Worm (Caenorhabditis elegans) whole organism, L4 larva: ENCODE results near the gene anp-1.

Experiments
- F10B5.3 ChIP-seq: sonication (generic microtip); optimal IDR thresholded peaks from 2 replicates; lab custom pipeline; 2016; ENCODE audit warnings: mild to moderate bottlenecking, missing genetic modification characterization, missing compliant biosample characterization
- ceh-82 ChIP-seq: sonication (generic microtip); optimal IDR thresholded peaks from 2 replicates; lab custom pipeline; 2017; ENCODE audit warnings: missing biosample characterization, missing genetic modification characterization
- dmd-6 ChIP-seq: fragments of 200-800 bp; sonication (Bioruptor generic); IDR thresholded peaks from 2 replicates; pipeline ENCODE4 v1.3.6; 2022; ENCODE audit warnings: missing genetic modification reagents, missing genetic modification characterization, missing compliant biosample characterization
- hif-1 ChIP-seq, 2 experiments: sonication (generic microtip); optimal IDR thresholded peaks; 2 replicates each; lab custom pipeline; 2016 to 2017; ENCODE audit warnings: missing compliant biosample characterization in 2 of 2, missing genetic modification characterization in 2 of 2, missing genetic modification reagents in 2 of 2, missing genotype in 2 of 2, mild to moderate bottlenecking in 1 of 2
- hlh-30 ChIP-seq: sonication (generic microtip); optimal IDR thresholded peaks from 2 replicates; lab custom pipeline; 2017; ENCODE audit warnings: antibody characterized with exemption, mild to moderate bottlenecking, missing genetic modification characterization, missing compliant biosample characterization; ENCODE audit not compliant: insufficient read depth
- lin-29 ChIP-seq: fragments of 200-800 bp; sonication (Bioruptor generic); IDR thresholded peaks from 2 replicates; pipeline ENCODE4 v1.3.6; 2022; ENCODE audit warnings: missing genetic modification reagents, missing genetic modification characterization, missing compliant biosample characterization
- mdl-1 ChIP-seq, 2 experiments: fragments of 150-350 bp in 1 of 2; sonication (generic microtip) in 1 of 2; optimal IDR thresholded peaks; 2 replicates each; lab custom pipeline; 2014 to 2017; ENCODE audit warnings: missing biosample characterization in 2 of 2, missing genetic modification characterization in 2 of 2
- nhr-111 ChIP-seq: fragments of 200-800 bp; sonication (Bioruptor generic); optimal IDR thresholded peaks from 2 replicates; lab custom pipeline; 2018; ENCODE audit warnings: mild to moderate bottlenecking, missing genetic modification characterization, missing compliant biosample characterization
- nhr-28 ChIP-seq: fragments of 150-350 bp; optimal IDR thresholded peaks from 2 replicates; lab custom pipeline; 2014; ENCODE audit warnings: missing biosample characterization, missing genetic modification characterization
- nhr-76 ChIP-seq: fragments of 150-350 bp; optimal IDR thresholded peaks from 2 replicates; lab custom pipeline; 2014; ENCODE audit warnings: missing biosample characterization, missing genetic modification characterization
- pqm-1 ChIP-seq: sonication (generic microtip); optimal IDR thresholded peaks from 2 replicates; lab custom pipeline; 2017; ENCODE audit warnings: missing biosample characterization, missing genetic modification characterization
- skn-1 ChIP-seq: fragments of 150-350 bp; optimal IDR thresholded peaks from 2 replicates; lab custom pipeline; 2014; ENCODE audit warnings: missing biosample characterization, missing genetic modification characterization
- tra-1 ChIP-seq: fragments of 200-800 bp; sonication (Bioruptor generic); IDR thresholded peaks from 2 replicates; pipeline ENCODE4 v1.3.6; 2022; ENCODE audit warnings: missing genetic modification reagents, missing genetic modification characterization, missing compliant biosample characterization
- unc-130 ChIP-seq: sonication (generic microtip); optimal IDR thresholded peaks from 2 replicates; lab custom pipeline; 2016; ENCODE audit warnings: missing genetic modification reagents, missing genetic modification characterization, missing compliant biosample characterization

DNA sequence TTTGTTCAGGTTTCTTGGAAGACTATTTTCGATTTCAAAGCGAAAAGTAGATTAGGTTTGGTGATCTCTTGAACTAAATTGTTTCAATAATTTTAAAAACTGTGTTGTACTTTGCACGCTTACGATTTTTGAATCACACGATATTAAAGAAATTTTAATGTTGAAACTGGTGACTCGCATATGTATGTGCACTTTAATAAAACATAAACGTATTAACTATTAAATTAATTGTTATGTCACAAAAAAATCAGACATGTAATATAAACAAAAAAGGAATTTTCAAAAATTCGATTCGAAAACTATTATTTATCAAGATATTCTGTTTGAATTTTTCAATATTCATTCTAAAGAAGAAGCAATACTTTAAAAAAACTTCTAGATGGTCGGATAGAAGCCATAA is 32.0 kb upstream of the anp-1 start, which contains the start of gene ugt-15:
- TF ChIP-seq lin-29 (GFP tag; lab: Robert Waterston, UW) (no peak), mdl-1 (tag; optimal IDR thresholded peaks at IDR 0.05; lab: Kevin White, UChicago) (no peak), unc-130 (GFP tag; lab: Kevin White, UChicago) (no peak), hif-1 (tag; optimal IDR thresholded peaks at IDR 0.05; lab: Kevin White, UChicago) (no peak), nhr-76 (no peak), dmd-6 (no peak), tra-1 (GFP tag; lab: Robert Waterston, UW) (no peak), pqm-1 (tag; lab: Kevin White, UChicago) (no peak), ceh-82 (tag; lab: Kevin White, UChicago) (no peak), skn-1 (tag; lab: Kevin White, UChicago) (no peak), nhr-111 (GFP tag; lab: Kevin White, UChicago) (no peak), hlh-30 (tag; lab: Kevin White, UChicago) (no peak), F10B5.3 (no peak), nhr-28 (tag; lab: Kevin White, UChicago) (no peak)
